Worm (Caenorhabditis elegans) whole organism, young adult: Measurements from ENCODE around the gene srx-125.

Experiments
- B0019.2 ChIP-seq: fragments of 200-800 bp; sonication (Bioruptor generic); conservative IDR thresholded peaks from 2 replicates; pipeline ENCODE4 v1.3.6; 2022; ENCODE audit warnings: missing genetic modification reagents, missing genetic modification characterization, missing compliant biosample characterization
- F23B12.7 ChIP-seq: sonication (generic microtip); optimal IDR thresholded peaks from 2 replicates; lab custom pipeline; 2017; ENCODE audit warnings: missing genetic modification characterization, mild to moderate bottlenecking, missing compliant biosample characterization, antibody characterized with exemption, moderate library complexity; ENCODE audit not compliant: insufficient read depth
- F39B2.1 ChIP-seq: fragments of 200-800 bp; sonication (Bioruptor generic); IDR thresholded peaks from 2 replicates; pipeline ENCODE4 v1.3.6; 2022; ENCODE audit warnings: missing genetic modification reagents, missing genetic modification characterization, missing compliant biosample characterization
- F57A8.1 ChIP-seq: fragments of 200-800 bp; sonication (Bioruptor generic); optimal IDR thresholded peaks from 2 replicates; lab custom pipeline; 2018; ENCODE audit warnings: mild to moderate bottlenecking, missing genetic modification characterization, moderate library complexity, missing compliant biosample characterization
- akir-1 ChIP-seq: fragments of 200-800 bp; sonication (Bioruptor generic); optimal IDR thresholded peaks from 2 replicates; lab custom pipeline; 2018; ENCODE audit warnings: mild to moderate bottlenecking, missing genetic modification characterization, moderate library complexity, missing compliant biosample characterization
- aptf-3 ChIP-seq: fragments of 200-800 bp; sonication (Bioruptor generic); IDR thresholded peaks from 2 replicates; pipeline ENCODE4 v1.3.6; 2022; ENCODE audit warnings: missing genetic modification characterization, missing compliant biosample characterization
- attf-3 ChIP-seq: fragments of 200-800 bp; sonication (Bioruptor generic); conservative IDR thresholded peaks from 2 replicates; pipeline ENCODE4 v1.3.6; 2022; ENCODE audit warnings: missing genetic modification reagents, missing genetic modification characterization, missing compliant biosample characterization
- cebp-2 ChIP-seq: fragments of 200-800 bp; sonication (Bioruptor generic); IDR thresholded peaks from 2 replicates; pipeline ENCODE4 v1.3.6; 2022; ENCODE audit warnings: missing genetic modification characterization, missing compliant biosample characterization
- ceh-27 ChIP-seq: fragments of 200-800 bp; sonication (Bioruptor generic); optimal IDR thresholded peaks from 2 replicates; lab custom pipeline; 2018; ENCODE audit warnings: mild to moderate bottlenecking, missing genetic modification characterization, moderate library complexity, missing compliant biosample characterization
- ceh-79 ChIP-seq: sonication (generic microtip); optimal IDR thresholded peaks from 2 replicates; lab custom pipeline; 2017; ENCODE audit warnings: mild to moderate bottlenecking, missing genetic modification characterization, missing compliant biosample characterization
- egl-18 ChIP-seq: fragments of 200-800 bp; sonication (Bioruptor generic); IDR thresholded peaks from 2 replicates; pipeline ENCODE4 v1.3.6; 2022; ENCODE audit warnings: missing genetic modification reagents, missing genetic modification characterization, missing compliant biosample characterization
- egl-44 ChIP-seq: fragments of 200-800 bp; sonication (Bioruptor generic); IDR thresholded peaks from 2 replicates; pipeline ENCODE4 v1.3.6; 2022; ENCODE audit warnings: missing genetic modification reagents, missing genetic modification characterization, missing compliant biosample characterization
- egrh-3 ChIP-seq: fragments of 200-800 bp; sonication (Bioruptor generic); IDR thresholded peaks from 2 replicates; pipeline ENCODE4 v1.3.6; 2022; ENCODE audit warnings: missing genetic modification reagents, missing genetic modification characterization, missing compliant biosample characterization
- lin-54 ChIP-seq: fragments of 200-800 bp; sonication (Bioruptor generic); optimal IDR thresholded peaks from 2 replicates; lab custom pipeline; 2018; ENCODE audit warnings: mild to moderate bottlenecking, missing genetic modification characterization, missing compliant biosample characterization
- lir-1 ChIP-seq: fragments of 200-800 bp; sonication (Bioruptor generic); conservative IDR thresholded peaks from 2 replicates; pipeline ENCODE4 v1.3.6; 2022; ENCODE audit warnings: missing genetic modification reagents, missing genetic modification characterization, missing compliant biosample characterization
- madf-3 ChIP-seq: fragments of 200-800 bp; sonication (Bioruptor generic); IDR thresholded peaks from 2 replicates; pipeline ENCODE4 v1.3.6; 2022; ENCODE audit warnings: missing genetic modification reagents, missing genetic modification characterization, missing compliant biosample characterization
- nfya-1 ChIP-seq: sonication (generic microtip); optimal IDR thresholded peaks from 2 replicates; lab custom pipeline; 2017; ENCODE audit warnings: antibody characterized with exemption, missing compliant biosample characterization, missing genetic modification characterization, borderline replicate concordance; ENCODE audit not compliant: insufficient read depth
- nfyb-1 ChIP-seq: fragments of 200-800 bp; sonication (Bioruptor generic); IDR thresholded peaks from 2 replicates; pipeline ENCODE4 v1.3.6; 2022; ENCODE audit warnings: missing genetic modification reagents, missing genetic modification characterization, missing compliant biosample characterization
- nhr-179 ChIP-seq: sonication (generic microtip); optimal IDR thresholded peaks from 2 replicates; lab custom pipeline; 2016; ENCODE audit warnings: mild to moderate bottlenecking, missing genetic modification characterization, missing compliant biosample characterization
- snpc-3.4 ChIP-seq: sonication (generic microtip); optimal IDR thresholded peaks from 2 replicates; lab custom pipeline; 2017; ENCODE audit warnings: missing genetic modification characterization, mild to moderate bottlenecking, missing compliant biosample characterization, antibody characterized with exemption, moderate library complexity, missing genotype, missing genetic modification reagents
- snpc-4 ChIP-seq, 5 experiments: fragments of 150-350 bp in 1 of 5; sonication (generic microtip) in 4 of 5; optimal IDR thresholded peaks; 2 replicates each; lab custom pipeline; 2014 to 2018; ENCODE audit warnings: missing genetic modification characterization in 5 of 5, missing biosample characterization in 3 of 5, antibody characterized with exemption in 2 of 5, mild to moderate bottlenecking in 2 of 5, missing compliant biosample characterization in 2 of 5, missing genotype in 2 of 5, moderate library complexity in 2 of 5, missing genetic modification reagents in 1 of 5
- unc-62 ChIP-seq: fragments of 150-350 bp; optimal IDR thresholded peaks from 2 replicates; lab custom pipeline; 2014; ENCODE audit warnings: missing biosample characterization, missing genetic modification reagents, missing genetic modification characterization
- xnd-1 ChIP-seq: sonication (generic microtip); optimal IDR thresholded peaks from 2 replicates; lab custom pipeline; 2016; ENCODE audit warnings: missing genotype, missing genetic modification reagents, missing genetic modification characterization, missing compliant biosample characterization
- zim-3 ChIP-seq: sonication (generic microtip); optimal IDR thresholded peaks from 2 replicates; lab custom pipeline; 2017; ENCODE audit warnings: mild to moderate bottlenecking, missing genetic modification characterization, moderate library complexity, missing compliant biosample characterization
- ztf-18 ChIP-seq: sonication (generic microtip); optimal IDR thresholded peaks from 2 replicates; lab custom pipeline; 2016; ENCODE audit warnings: missing genotype, mild to moderate bottlenecking, missing genetic modification characterization, missing compliant biosample characterization
- ztf-22 ChIP-seq: fragments of 200-800 bp; sonication (Bioruptor generic); optimal IDR thresholded peaks from 2 replicates; lab custom pipeline; 2018; ENCODE audit warnings: mild to moderate bottlenecking, missing genetic modification characterization, moderate library complexity, missing compliant biosample characterization
- ztf-26 ChIP-seq: sonication (generic microtip); optimal IDR thresholded peaks from 2 replicates; lab custom pipeline; 2017; ENCODE audit warnings: missing genetic modification characterization, missing compliant biosample characterization

Gene srx-125

ce11 chrV:13416076-13416475 is 49.0 kb downstream of the srx-125 start:
- TF ChIP-seq F39B2.1 (no peak), ztf-22 (no peak), ztf-26 (tag; lab: Kevin White, UChicago) (no peak), F23B12.7 (tag; lab: Kevin White, UChicago) (no peak), ztf-18 (tag; lab: Kevin White, UChicago) (no peak), egrh-3 (GFP tag; lab: Robert Waterston, UW) (no peak), nhr-179 (tag; lab: Kevin White, UChicago) (no peak), snpc-3.4 (no peak), xnd-1 (no peak), madf-3 (GFP tag; lab: Robert Waterston, UW) (no peak), F57A8.1 (GFP tag; lab: Kevin White, UChicago) (no peak), ceh-27 (GFP tag; lab: Kevin White, UChicago) (no peak), zim-3 (tag; lab: Kevin White, UChicago) (no peak)

ce11 chrV:13417513-13417912 is 50.4 kb downstream of the srx-125 start, which contains the start of gene F53F1.6:
TSS of gene F53F1.6 (minus strand) at chrV:13417613.
- TF ChIP-seq nhr-179 (tag; lab: Kevin White, UChicago) (no peak), egl-44 (GFP tag; lab: Robert Waterston, UW) (no peak), F23B12.7 (tag; lab: Kevin White, UChicago) (no peak), snpc-4 (GFP tag; optimal IDR thresholded peaks at IDR 0.05; lab: Kevin White, UChicago) (no peak), snpc-4 (tag; optimal IDR thresholded peaks at IDR 0.05; lab: Kevin White, UChicago) (no peak), lir-1 (GFP tag; lab: Robert Waterston, UW) (no peak), aptf-3 (GFP tag; lab: Robert Waterston, UW) (no peak), unc-62 (GFP tag; lab: Kevin White, UChicago) (no peak), B0019.2 (GFP tag; lab: Robert Waterston, UW) (no peak), egl-18 (GFP tag; lab: Robert Waterston, UW) (no peak), lin-54 (no peak), nfya-1 (tag; lab: Kevin White, UChicago) (no peak), ceh-79 (tag; lab: Kevin White, UChicago) (no peak), akir-1 (GFP tag; lab: Kevin White, UChicago) (no peak), attf-3 (GFP tag; lab: Robert Waterston, UW) (no peak), nfyb-1 (GFP tag; lab: Robert Waterston, UW) (no peak), cebp-2 (no peak), F39B2.1 (no peak)
- TF ChIP-seq, all 124 proteins: peak for 0
